Fruit fly (Drosophila melanogaster) whole organism, embryonic: ENCODE measurements around the gene trbl.

ENCODE experiments used
- B-H2 ChIP-seq: fragments of 200-800 bp; sonication (Bioruptor generic); optimal IDR thresholded peaks from 2 replicates; lab custom pipeline; 2018; ENCODE audit warnings: missing biosample characterization, mild to moderate bottlenecking, missing genetic modification characterization
- CG11093 ChIP-seq: fragments of 200-800 bp; sonication (Bioruptor generic); IDR thresholded peaks from 3 replicates; pipeline ENCODE4 v1.3.6; 2022; ENCODE audit warnings: missing biosample characterization, missing genetic modification characterization
- CG12391 ChIP-seq: fragments of 200-800 bp; sonication (Bioruptor generic); optimal IDR thresholded peaks from 3 replicates; lab custom pipeline; 2018; ENCODE audit warnings: missing biosample characterization, mild to moderate bottlenecking, missing genetic modification characterization, moderate library complexity
- CG12942 ChIP-seq: fragments of 200-800 bp; sonication (Bioruptor generic); optimal IDR thresholded peaks from 3 replicates; lab custom pipeline; 2016; ENCODE audit warnings: missing biosample characterization, missing genetic modification characterization
- CG13424 ChIP-seq: fragments of 200-800 bp; sonication (Bioruptor generic); optimal IDR thresholded peaks from 2 replicates; lab custom pipeline; 2019; ENCODE audit warnings: missing biosample characterization, mild to moderate bottlenecking, missing genetic modification characterization, moderate library complexity
- CG14050 ChIP-seq: fragments of 200-800 bp; sonication (Bioruptor generic); IDR thresholded peaks from 3 replicates; pipeline ENCODE4 v1.3.6; 2022; ENCODE audit warnings: missing biosample characterization, missing genetic modification characterization
- CG15269 ChIP-seq: fragments of 200-800 bp; sonication (Bioruptor generic); optimal IDR thresholded peaks from 2 replicates; lab custom pipeline; 2018; ENCODE audit warnings: missing biosample characterization, mild to moderate bottlenecking, missing genetic modification characterization, moderate library complexity
- CG15696 ChIP-seq: fragments of 200-800 bp; sonication (Bioruptor generic); optimal IDR thresholded peaks from 2 replicates; lab custom pipeline; 2019; ENCODE audit warnings: missing biosample characterization, mild to moderate bottlenecking, missing genetic modification characterization, moderate library complexity
- CG17359 ChIP-seq: fragments of 200-800 bp; sonication (Bioruptor generic); optimal IDR thresholded peaks from 3 replicates; lab custom pipeline; 2018; ENCODE audit warnings: missing biosample characterization, mild to moderate bottlenecking, missing genetic modification characterization, moderate library complexity
- CG2889 ChIP-seq: fragments of 200-800 bp; sonication (Bioruptor generic); IDR thresholded peaks from 3 replicates; pipeline ENCODE4 v1.3.6; 2022; ENCODE audit warnings: missing biosample characterization, missing genetic modification characterization
- CG30020 ChIP-seq: fragments of 200-800 bp; optimal IDR thresholded peaks from 2 replicates; lab custom pipeline; 2019; ENCODE audit warnings: missing biosample characterization, mild to moderate bottlenecking, missing genetic modification characterization, moderate library complexity
- CG30403 ChIP-seq: fragments of 200-800 bp; sonication (Bioruptor generic); optimal IDR thresholded peaks from 3 replicates; lab custom pipeline; 2016; ENCODE audit warnings: missing biosample characterization, missing genetic modification characterization
- CG3407 ChIP-seq: fragments of 200-800 bp; sonication (Bioruptor generic); optimal IDR thresholded peaks from 2 replicates; lab custom pipeline; 2018; ENCODE audit warnings: missing biosample characterization, mild to moderate bottlenecking, missing genetic modification characterization
- CG4360 ChIP-seq: fragments of 200-800 bp; sonication (Bioruptor generic); IDR thresholded peaks from 2 replicates; pipeline ENCODE4 v1.3.6; 2022; ENCODE audit warnings: missing biosample characterization, missing genetic modification characterization
- CG4820 ChIP-seq: fragments of 200-800 bp; sonication (Bioruptor generic); optimal IDR thresholded peaks from 3 replicates; lab custom pipeline; 2016; ENCODE audit warnings: missing biosample characterization, missing genetic modification characterization
- CG6854 ChIP-seq: fragments of 200-800 bp; sonication (Bioruptor generic); optimal IDR thresholded peaks from 3 replicates; lab custom pipeline; 2017; ENCODE audit warnings: missing biosample characterization, mild to moderate bottlenecking, missing genetic modification characterization
- CG7556 ChIP-seq: fragments of 200-800 bp; sonication (Bioruptor generic); optimal IDR thresholded peaks from 2 replicates; lab custom pipeline; 2017; ENCODE audit warnings: missing biosample characterization, mild to moderate bottlenecking, missing genetic modification characterization
- CG7745 ChIP-seq: fragments of 200-800 bp; sonication (Bioruptor generic); optimal IDR thresholded peaks from 2 replicates; lab custom pipeline; 2018; ENCODE audit warnings: missing biosample characterization, mild to moderate bottlenecking, missing genetic modification characterization, moderate library complexity
- CG7928 ChIP-seq: fragments of 200-800 bp; sonication (Bioruptor generic); optimal IDR thresholded peaks from 2 replicates; lab custom pipeline; 2017; ENCODE audit warnings: missing biosample characterization, mild to moderate bottlenecking, missing genetic modification characterization
- CG7963 ChIP-seq: fragments of 200-800 bp; sonication (Bioruptor generic); IDR thresholded peaks from 3 replicates; pipeline ENCODE4 v1.3.6; 2022; ENCODE audit warnings: missing biosample characterization, missing genetic modification characterization; ENCODE audit not compliant: partially characterized antibody
- CG8290 ChIP-seq, 3 experiments: fragments of 200-800 bp; sonication (Bioruptor generic); optimal IDR thresholded peaks; 2 replicates each; lab custom pipeline; 2016 to 2019; ENCODE audit warnings: missing biosample characterization in 3 of 3, missing genetic modification characterization in 3 of 3, mild to moderate bottlenecking in 2 of 3, moderate library complexity in 1 of 3
- Dfd ChIP-seq, 2 experiments: fragments of >200 bp; optimal IDR thresholded peaks; 2 replicates each; lab custom pipeline; 2017; ENCODE audit warnings: missing biosample characterization in 2 of 2, missing genetic modification characterization in 2 of 2
- Dref ChIP-seq: fragments of 200-800 bp; sonication (Bioruptor generic); IDR thresholded peaks from 2 replicates; pipeline ENCODE4 v1.3.6; 2022; ENCODE audit warnings: missing biosample characterization, missing genetic modification characterization
- Drgx ChIP-seq: fragments of 200-800 bp; sonication (Bioruptor generic); IDR thresholded peaks from 2 replicates; pipeline ENCODE4 v1.3.6; 2022; ENCODE audit warnings: missing biosample characterization, missing genetic modification characterization
- HLH54F ChIP-seq: fragments of 200-800 bp; sonication (Bioruptor generic); optimal IDR thresholded peaks from 3 replicates; lab custom pipeline; 2016; ENCODE audit warnings: missing biosample characterization, missing genetic modification characterization
- Kr ChIP-seq: fragments of 200-800 bp; sonication (Bioruptor generic); optimal IDR thresholded peaks from 2 replicates; lab custom pipeline; 2017; ENCODE audit warnings: missing biosample characterization, mild to moderate bottlenecking, missing genetic modification characterization
- Mrtf ChIP-seq: fragments of 200-800 bp; sonication (Bioruptor generic); IDR thresholded peaks from 3 replicates; pipeline ENCODE4 v1.3.6; 2022; ENCODE audit warnings: missing biosample characterization, missing genetic modification characterization
- NC2β ChIP-seq: fragments of 200-800 bp; sonication (Bioruptor generic); optimal IDR thresholded peaks from 2 replicates; lab custom pipeline; 2016; ENCODE audit warnings: missing biosample characterization, missing genetic modification characterization
- Oaz ChIP-seq: fragments of 200-800 bp; sonication (Bioruptor generic); IDR thresholded peaks from 2 replicates; pipeline ENCODE4 v1.3.6; 2022; ENCODE audit warnings: missing biosample characterization, missing genetic modification characterization
- Stat92E ChIP-seq, 3 experiments: fragments of >200 bp in 2 of 3; fragments of 200-800 bp in 1 of 3; sonication (Bioruptor generic) in 1 of 3; optimal IDR thresholded peaks; 2 replicates each; lab custom pipeline; 2017 to 2019; ENCODE audit warnings: missing biosample characterization in 3 of 3, missing genetic modification characterization in 3 of 3, mild to moderate bottlenecking in 1 of 3, moderate library complexity in 1 of 3
- Taf1 ChIP-seq: fragments of 200-800 bp; sonication (Bioruptor generic); IDR thresholded peaks from 2 replicates; pipeline ENCODE4 v1.3.6; 2022; ENCODE audit warnings: missing biosample characterization, missing genetic modification characterization
- Vsx1 ChIP-seq: fragments of 200-800 bp; sonication (Bioruptor generic); optimal IDR thresholded peaks from 2 replicates; lab custom pipeline; 2017; ENCODE audit warnings: missing biosample characterization, mild to moderate bottlenecking, missing genetic modification characterization, missing genetic modification reagents
- cas ChIP-seq: fragments of 200-800 bp; sonication (Bioruptor generic); IDR thresholded peaks from 2 replicates; pipeline ENCODE4 v1.3.6; 2022; ENCODE audit warnings: missing biosample characterization, missing genetic modification characterization
- eve ChIP-seq, 2 experiments: fragments of >200 bp; optimal IDR thresholded peaks; 2 replicates each; lab custom pipeline; 2017; ENCODE audit warnings: missing biosample characterization in 2 of 2, missing genetic modification characterization in 2 of 2
- fd102C ChIP-seq: fragments of 200-800 bp; sonication (Bioruptor generic); optimal IDR thresholded peaks from 2 replicates; lab custom pipeline; 2018; ENCODE audit warnings: missing biosample characterization, mild to moderate bottlenecking, missing genetic modification characterization, moderate library complexity
- gce ChIP-seq: fragments of 200-800 bp; sonication (Bioruptor generic); IDR thresholded peaks from 3 replicates; pipeline ENCODE4 v1.3.6; 2022; ENCODE audit warnings: missing biosample characterization, missing genetic modification characterization
- gcm ChIP-seq: fragments of 200-800 bp; sonication (Bioruptor generic); optimal IDR thresholded peaks from 2 replicates; lab custom pipeline; 2019; ENCODE audit warnings: missing biosample characterization, mild to moderate bottlenecking, missing genetic modification characterization, moderate library complexity
- inv ChIP-seq: fragments of 200-800 bp; sonication (Bioruptor generic); IDR thresholded peaks from 2 replicates; pipeline ENCODE4 v1.3.6; 2022; ENCODE audit warnings: missing biosample characterization, missing genetic modification characterization; ENCODE audit not compliant: partially characterized antibody
- lov ChIP-seq, 2 experiments: fragments of 200-800 bp in 1 of 2; fragments of >200 bp in 1 of 2; sonication (Bioruptor generic) in 1 of 2; IDR thresholded peaks in 1 of 2; optimal IDR thresholded peaks in 1 of 2; 2 replicates in 1 of 2; 3 replicates in 1 of 2; pipeline versions ENCODE4 v1.3.6 to Lab custom; 2017 to 2022; ENCODE audit warnings: missing biosample characterization in 1 of 2, missing genetic modification characterization in 1 of 2
- mirr ChIP-seq: fragments of 200-800 bp; sonication (Bioruptor generic); optimal IDR thresholded peaks from 3 replicates; lab custom pipeline; 2018; ENCODE audit warnings: missing biosample characterization, mild to moderate bottlenecking, missing genetic modification characterization
- nom ChIP-seq: fragments of 200-800 bp; sonication (Bioruptor generic); optimal IDR thresholded peaks from 2 replicates; lab custom pipeline; 2017; ENCODE audit warnings: missing biosample characterization, missing genetic modification characterization, mild to moderate bottlenecking, moderate library complexity, missing genetic modification reagents
- onecut ChIP-seq: fragments of 200-800 bp; sonication (Bioruptor generic); IDR thresholded peaks from 2 replicates; pipeline ENCODE4 v1.3.6; 2022; ENCODE audit warnings: missing biosample characterization, missing genetic modification characterization
- repo ChIP-seq: fragments of 200-800 bp; sonication (Bioruptor generic); optimal IDR thresholded peaks from 2 replicates; lab custom pipeline; 2016; ENCODE audit warnings: missing biosample characterization, missing genetic modification characterization
- ro ChIP-seq: fragments of 200-800 bp; sonication (Bioruptor generic); IDR thresholded peaks from 2 replicates; pipeline ENCODE4 v1.3.6; 2022; ENCODE audit warnings: missing biosample characterization, missing genetic modification characterization
- sens-2 ChIP-seq: fragments of 200-800 bp; sonication (Bioruptor generic); IDR thresholded peaks from 2 replicates; pipeline ENCODE4 v1.3.6; 2022; ENCODE audit warnings: missing biosample characterization, missing genetic modification characterization
- sqz ChIP-seq: fragments of 200-800 bp; sonication (Bioruptor generic); optimal IDR thresholded peaks from 3 replicates; lab custom pipeline; 2018; ENCODE audit warnings: missing biosample characterization, mild to moderate bottlenecking, missing genetic modification characterization
- sr ChIP-seq: fragments of 200-800 bp; sonication (Bioruptor generic); IDR thresholded peaks from 3 replicates; pipeline ENCODE4 v1.3.6; 2022; ENCODE audit warnings: missing biosample characterization, missing genetic modification characterization
- wor ChIP-seq: fragments of 200-800 bp; sonication (Bioruptor generic); IDR thresholded peaks from 2 replicates; pipeline ENCODE4 v1.3.6; 2022; ENCODE audit warnings: missing biosample characterization, missing genetic modification characterization
- zen ChIP-seq: fragments of 200-800 bp; sonication (Bioruptor generic); optimal IDR thresholded peaks from 3 replicates; lab custom pipeline; 2018; ENCODE audit warnings: missing biosample characterization, mild to moderate bottlenecking, missing genetic modification characterization, moderate library complexity

trbl gene

DNA sequence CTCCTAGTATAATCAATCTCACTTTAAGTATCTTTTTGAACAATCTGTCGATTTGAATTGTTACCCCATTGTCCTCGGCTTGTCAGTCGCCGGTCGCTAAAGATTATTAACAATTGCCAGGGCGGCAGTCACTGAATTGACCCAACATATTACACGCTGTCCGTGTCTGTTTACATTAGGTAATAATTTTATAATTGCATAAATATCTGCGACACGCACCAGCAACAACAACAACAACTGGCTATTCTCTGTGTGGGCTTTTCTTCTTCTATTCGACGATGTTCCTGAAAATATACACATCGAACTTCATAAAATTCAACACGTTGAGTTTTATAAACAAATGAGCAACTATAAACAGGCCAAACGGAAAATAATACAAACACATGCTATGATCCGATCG lies 47.4 kb upstream of the trbl start (continued):
- TF ChIP-seq CG4360 (GFP tag; lab: Robert Waterston, UW) (peak; percentile 58; the same call in 1 of the 2 replicates), ro (GFP tag; lab: Robert Waterston, UW) (no peak), sr (GFP tag; lab: Robert Waterston, UW) (no peak), mirr (GFP tag; lab: Kevin White, UChicago) (no peak), Dref (no peak), CG7745 (no peak)

DNA sequence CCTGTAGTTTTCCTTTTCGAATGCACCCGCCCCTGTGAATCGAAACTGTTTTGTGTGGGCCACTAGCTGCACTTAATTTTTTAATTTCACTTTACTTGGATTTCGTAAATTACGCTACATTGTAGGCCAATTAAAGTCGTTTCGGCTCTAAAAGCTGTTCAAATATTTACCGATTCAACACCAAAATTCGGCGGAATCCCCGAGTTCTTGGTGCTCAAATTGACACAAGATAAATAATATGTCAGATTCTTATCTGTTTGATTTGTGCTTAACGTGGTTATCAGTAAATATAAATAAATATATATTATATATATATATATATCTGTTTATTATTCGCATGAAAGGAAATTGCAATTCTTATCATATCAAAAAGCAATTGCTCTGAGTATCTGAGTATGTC lies 46.5 kb upstream of the trbl start:
- TF ChIP-seq CG12942 (GFP tag; lab: Kevin White, UChicago) (no peak), CG14050 (GFP tag; lab: Robert Waterston, UW) (no peak), lov (optimal IDR thresholded peaks at IDR 0.05; lab: Kevin White, UChicago) (no peak), lov (GFP tag; IDR thresholded peaks at IDR 0.05; lab: Robert Waterston, UW) (no peak), CG30403 (GFP tag; lab: Kevin White, UChicago) (no peak), cas (GFP tag; lab: Robert Waterston, UW) (no peak), CG17359 (tag; lab: Kevin White, UChicago) (peak; percentile 16), Mrtf (no peak), nom (peak; percentile 37), Taf1 (GFP tag; lab: Robert Waterston, UW) (no peak), repo (GFP tag; lab: Kevin White, UChicago) (no peak), gcm (GFP tag; lab: Kevin White, UChicago) (peak; percentile 55), sqz (GFP tag; lab: Kevin White, UChicago) (no peak), CG13424 (tag; lab: Kevin White, UChicago) (peak; percentile 27), wor (no peak), HLH54F (GFP tag; lab: Kevin White, UChicago) (no peak), CG6854 (GFP tag; lab: Kevin White, UChicago) (peak; percentile 74), CG12391 (tag; lab: Kevin White, UChicago) (no peak), sens-2 (no peak), Vsx1 (GFP tag; lab: Kevin White, UChicago) (peak; percentile 69), CG2889 (GFP tag; lab: Robert Waterston, UW) (no peak), CG7556 (no peak), CG8290 (GFP tag; optimal IDR thresholded peaks at IDR 0.05; lab: Kevin White, UChicago) (no peak), CG8290 (tag; optimal IDR thresholded peaks at IDR 0.05; lab: Kevin White, UChicago) (peak in 1 of 2 experiments; percentile 72), NC2β (GFP tag; lab: Kevin White, UChicago) (no peak), Drgx (GFP tag; lab: Robert Waterston, UW) (no peak), eve (GFP tag; optimal IDR thresholded peaks at IDR 0.05; lab: Kevin White, UChicago) (no peak), Oaz (GFP tag; lab: Robert Waterston, UW) (no peak), CG15696 (tag; lab: Kevin White, UChicago) (peak; percentile 70), CG30020 (no peak), Dfd (GFP tag; optimal IDR thresholded peaks at IDR 0.05; lab: Kevin White, UChicago) (no peak), CG4820 (GFP tag; lab: Kevin White, UChicago) (no peak), CG7963 (GFP tag; lab: Robert Waterston, UW) (no peak), fd102C (GFP tag; lab: Kevin White, UChicago) (peak; percentile 48), Kr (GFP tag; lab: Kevin White, UChicago) (peak; percentile 32), B-H2 (GFP tag; lab: Kevin White, UChicago) (peak; percentile 30), gce (GFP tag; lab: Robert Waterston, UW) (no peak), onecut (GFP tag; lab: Robert Waterston, UW) (peak; percentile 8; the same call in 1 of the 2 replicates), CG3407 (no peak), inv (GFP tag; lab: Robert Waterston, UW) (no peak), CG15269 (tag; lab: Kevin White, UChicago) (peak; percentile 24), CG11093 (GFP tag; lab: Robert Waterston, UW) (no peak), CG7745 (peak; percentile 83), zen (tag; lab: Kevin White, UChicago) (no peak), Stat92E (GFP tag; optimal IDR thresholded peaks at IDR 0.05; lab: Kevin White, UChicago) (peak in 1 of 3 experiments; percentile 38), CG7928 (GFP tag; lab: Kevin White, UChicago) (no peak)
